Worm (Caenorhabditis elegans) whole organism, midembryonic: Measurements from ENCODE around the gene tex-2.

Source experiments
- T22C8.4 ChIP-seq: fragments of 200-800 bp; sonication (Bioruptor generic); IDR thresholded peaks from 2 replicates; pipeline ENCODE4 v1.3.6; 2022; ENCODE audit warnings: missing genetic modification characterization, missing compliant biosample characterization
- cog-1 ChIP-seq: sonication (generic microtip); optimal IDR thresholded peaks from 2 replicates; lab custom pipeline; 2016; ENCODE audit warnings: missing genetic modification characterization, missing compliant biosample characterization
- flt-1 ChIP-seq: fragments of 200-800 bp; sonication (Bioruptor generic); IDR thresholded peaks from 2 replicates; pipeline ENCODE4 v1.3.6; 2022; ENCODE audit warnings: missing genetic modification characterization, missing compliant biosample characterization
- klf-2 ChIP-seq: fragments of 200-800 bp; sonication (Bioruptor generic); conservative IDR thresholded peaks from 2 replicates; pipeline ENCODE4 v1.3.6; 2022; ENCODE audit warnings: missing genetic modification reagents, missing genetic modification characterization, missing compliant biosample characterization
- med-1 ChIP-seq: sonication (generic microtip); optimal IDR thresholded peaks from 2 replicates; lab custom pipeline; 2017; ENCODE audit warnings: missing genetic modification characterization, mild to moderate bottlenecking, missing compliant biosample characterization, antibody characterized with exemption, missing genetic modification reagents; ENCODE audit not compliant: insufficient read depth
- ref-1 ChIP-seq: fragments of 200-800 bp; sonication (Bioruptor generic); conservative IDR thresholded peaks from 2 replicates; pipeline ENCODE4 v1.3.6; 2022; ENCODE audit warnings: missing genetic modification reagents, missing genetic modification characterization, missing compliant biosample characterization
- tab-1 ChIP-seq: fragments of 200-800 bp; sonication (Bioruptor generic); IDR thresholded peaks from 2 replicates; pipeline ENCODE4 v1.3.6; 2022; ENCODE audit warnings: missing genetic modification characterization, missing compliant biosample characterization
- ztf-23 ChIP-seq: fragments of 200-800 bp; sonication (Bioruptor generic); IDR thresholded peaks from 2 replicates; pipeline ENCODE4 v1.3.6; 2022; ENCODE audit warnings: missing genetic modification reagents, missing genetic modification characterization, missing compliant biosample characterization
- ztf-29 ChIP-seq: fragments of 200-800 bp; sonication (Bioruptor generic); IDR thresholded peaks from 2 replicates; pipeline ENCODE4 v1.3.6; 2022; ENCODE audit warnings: missing genetic modification reagents, missing genetic modification characterization, missing compliant biosample characterization

The tex-2 gene

DNA sequence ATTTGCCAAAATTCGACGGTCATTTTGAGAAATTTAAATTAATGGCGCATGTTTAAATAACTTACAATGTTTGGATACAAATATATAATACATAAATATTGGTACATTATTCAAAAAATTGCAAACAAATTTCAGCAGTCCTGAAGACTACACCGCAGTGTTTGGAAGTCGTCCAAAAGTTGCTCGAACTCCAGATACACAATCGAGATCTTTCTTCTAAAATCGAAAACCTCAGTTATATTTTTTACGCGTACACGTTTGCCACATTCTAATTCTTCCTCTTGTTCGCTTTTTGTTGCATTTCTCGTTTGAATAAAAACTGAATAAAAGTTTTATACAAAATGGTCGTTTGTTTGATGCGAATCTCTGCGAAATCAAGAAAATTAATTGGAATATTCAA is 30.8 kb upstream of the tex-2 start, which contains the start of gene tsp-18:
Gene tsp-18 (plus strand): TSS at position 301 of the 400 bp plus-strand sequence.
- TF ChIP-seq T22C8.4 (GFP tag; lab: Robert Waterston, UW) (no peak), cog-1 (tag; lab: Kevin White, UChicago) (no peak), tab-1 (GFP tag; lab: Robert Waterston, UW) (no peak), klf-2 (GFP tag; lab: Robert Waterston, UW) (no peak), ztf-23 (GFP tag; lab: Robert Waterston, UW) (no peak), ref-1 (GFP tag; lab: Robert Waterston, UW) (no peak), flt-1 (GFP tag; lab: Robert Waterston, UW) (no peak), ztf-29 (GFP tag; lab: Robert Waterston, UW) (no peak), med-1 (GFP tag; lab: Kevin White, UChicago) (no peak)

DNA sequence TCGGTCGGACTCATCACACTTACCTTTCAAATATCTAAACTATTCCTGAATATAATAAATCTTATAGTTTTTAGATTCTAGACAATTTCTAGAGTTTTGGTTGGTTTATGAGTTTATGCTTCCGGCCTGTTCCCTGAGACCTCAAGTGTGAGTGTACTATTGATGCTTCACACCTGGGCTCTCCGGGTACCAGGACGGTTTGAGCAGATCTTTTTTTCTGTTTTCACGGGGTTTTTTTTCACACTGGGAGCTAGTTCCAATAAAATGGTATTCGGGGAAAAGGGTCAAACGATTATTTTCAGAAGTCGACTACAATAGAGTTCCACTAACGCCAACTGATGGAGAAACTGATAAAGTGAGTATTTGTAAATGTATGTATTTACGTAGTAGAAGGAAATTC is 28.7 kb upstream of the tex-2 start:
- TF ChIP-seq tab-1 (GFP tag; lab: Robert Waterston, UW) (no peak), cog-1 (tag; lab: Kevin White, UChicago) (no peak), ref-1 (GFP tag; lab: Robert Waterston, UW) (no peak), ztf-23 (GFP tag; lab: Robert Waterston, UW) (no peak), flt-1 (GFP tag; lab: Robert Waterston, UW) (no peak), klf-2 (GFP tag; lab: Robert Waterston, UW) (no peak), ztf-29 (GFP tag; lab: Robert Waterston, UW) (no peak), T22C8.4 (GFP tag; lab: Robert Waterston, UW) (no peak), med-1 (GFP tag; lab: Kevin White, UChicago) (no peak)

DNA sequence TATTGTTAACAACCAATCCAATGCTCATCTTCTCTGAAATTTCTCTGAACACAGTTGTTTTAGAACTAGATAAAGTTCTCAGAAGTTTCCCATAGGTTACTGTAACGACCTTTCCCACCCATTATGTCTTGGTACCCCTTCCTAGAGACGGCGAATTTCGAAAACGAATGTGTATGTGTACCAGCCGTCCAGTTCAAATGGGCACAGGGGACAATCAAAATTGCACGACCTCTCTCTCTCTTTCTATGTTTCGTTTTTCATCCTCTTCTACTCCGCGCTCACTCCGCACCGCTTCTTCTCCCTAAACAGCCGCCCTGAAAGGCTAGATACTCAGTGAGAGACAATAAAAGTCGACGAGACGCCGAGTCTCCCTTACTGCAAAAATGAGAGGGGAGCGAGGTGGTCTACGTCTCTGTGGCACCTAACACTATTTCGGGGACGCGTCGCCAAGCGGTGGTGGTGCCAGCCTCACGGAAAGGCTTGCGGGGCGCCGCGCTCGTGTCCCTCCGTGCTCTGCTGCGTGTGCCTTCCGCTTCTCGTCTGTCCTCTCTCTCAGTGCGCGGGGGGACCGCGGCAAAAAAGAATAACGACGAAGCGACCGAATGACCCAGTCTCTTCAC is 28.1 kb upstream of the tex-2 start:
- TF ChIP-seq klf-2 (GFP tag; lab: Robert Waterston, UW), result no peak
- no peak for TF ChIP-seq ref-1 (GFP tag; lab: Robert Waterston, UW)
- no peak for TF ChIP-seq ztf-29 (GFP tag; lab: Robert Waterston, UW)
- TF ChIP-seq tab-1 (GFP tag; lab: Robert Waterston, UW), result no peak
- TF ChIP-seq flt-1 (GFP tag; lab: Robert Waterston, UW), result no peak
- no peak for TF ChIP-seq med-1 (GFP tag; lab: Kevin White, UChicago)
- no peak for TF ChIP-seq T22C8.4 (GFP tag; lab: Robert Waterston, UW)
- no peak for TF ChIP-seq cog-1 (tag; lab: Kevin White, UChicago)
- no peak for TF ChIP-seq ztf-23 (GFP tag; lab: Robert Waterston, UW)

DNA sequence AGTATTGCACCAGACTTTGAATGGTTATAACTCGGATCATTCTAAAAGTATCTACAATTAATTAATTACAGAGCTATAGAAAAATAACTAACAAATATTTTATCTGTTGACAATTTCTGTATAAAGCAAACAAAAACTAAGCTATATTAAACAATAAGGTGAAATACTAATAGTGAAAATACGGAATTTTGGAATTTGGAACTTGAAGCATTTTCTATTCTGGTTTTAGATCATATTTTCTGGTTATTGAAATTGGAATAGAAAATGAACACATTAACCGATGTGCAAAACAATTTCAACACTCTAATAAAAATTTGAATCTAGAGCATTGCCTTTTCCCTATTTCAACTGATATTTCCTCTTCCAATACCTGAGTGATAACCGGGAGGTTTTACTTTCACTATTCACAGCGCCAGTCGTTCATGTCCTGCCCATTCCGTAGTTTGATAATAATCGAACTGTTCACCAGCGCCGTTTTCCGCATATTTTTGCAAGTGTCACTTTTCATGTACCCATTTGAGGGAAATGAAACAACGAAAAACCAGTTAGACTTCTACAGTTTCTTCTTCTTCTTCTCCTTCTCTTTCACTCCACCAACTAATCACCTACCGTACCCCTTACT is 26.6 kb upstream of the tex-2 start:
- TF ChIP-seq cog-1 (tag; lab: Kevin White, UChicago) (no peak), tab-1 (GFP tag; lab: Robert Waterston, UW) (no peak), T22C8.4 (GFP tag; lab: Robert Waterston, UW) (no peak), ztf-23 (GFP tag; lab: Robert Waterston, UW) (no peak), med-1 (GFP tag; lab: Kevin White, UChicago) (no peak)

DNA sequence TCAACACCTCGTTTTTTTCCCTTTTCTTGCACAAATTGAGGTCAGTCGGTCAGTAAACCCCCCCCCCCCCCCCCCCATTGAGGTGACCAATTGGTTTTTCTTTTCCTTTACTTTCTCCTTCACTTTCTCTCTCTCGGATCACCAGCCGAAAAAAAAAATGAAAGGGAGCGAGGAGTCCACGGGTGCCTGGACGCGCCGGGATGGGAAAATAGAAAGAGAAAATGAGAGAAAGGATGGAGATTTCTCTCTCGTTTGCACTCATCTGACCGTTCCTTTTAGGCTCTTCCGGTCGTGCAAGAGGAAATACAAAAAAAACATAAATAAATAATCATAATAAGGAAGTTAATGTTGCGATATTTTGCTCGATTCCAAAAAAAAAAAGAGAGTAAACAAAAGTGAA is 25.7 kb upstream of the tex-2 start:
- TF ChIP-seq med-1 (GFP tag; lab: Kevin White, UChicago), result no peak
- TF ChIP-seq ztf-29 (GFP tag; lab: Robert Waterston, UW), result no peak
- no peak for TF ChIP-seq T22C8.4 (GFP tag; lab: Robert Waterston, UW)
- no peak for TF ChIP-seq cog-1 (tag; lab: Kevin White, UChicago)
- TF ChIP-seq ref-1 (GFP tag; lab: Robert Waterston, UW), result no peak
- no peak for TF ChIP-seq ztf-23 (GFP tag; lab: Robert Waterston, UW)
- TF ChIP-seq klf-2 (GFP tag; lab: Robert Waterston, UW), result no peak

DNA sequence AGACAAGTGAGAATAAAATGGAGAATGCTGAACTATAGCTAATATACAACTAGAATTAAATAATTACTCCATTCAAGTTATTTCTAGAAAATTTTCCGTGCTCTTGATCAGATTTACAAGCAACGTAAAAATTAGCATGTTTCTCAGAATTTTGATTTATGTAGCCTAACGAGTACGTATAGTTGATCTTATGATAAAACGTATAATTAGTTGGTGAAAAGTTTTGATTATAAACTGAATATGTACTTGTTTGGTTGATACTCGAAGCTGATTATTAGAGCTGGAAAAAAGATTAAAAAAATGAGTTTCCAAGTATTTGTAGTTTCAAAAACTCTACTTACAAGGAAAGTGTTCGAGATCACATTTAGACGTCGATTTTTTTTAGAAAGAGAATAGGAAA is 23.1 kb upstream of the tex-2 start:
- TF ChIP-seq klf-2 (GFP tag; lab: Robert Waterston, UW) (no peak), ztf-29 (GFP tag; lab: Robert Waterston, UW) (no peak), ref-1 (GFP tag; lab: Robert Waterston, UW) (no peak), ztf-23 (GFP tag; lab: Robert Waterston, UW) (no peak), flt-1 (GFP tag; lab: Robert Waterston, UW) (no peak), T22C8.4 (GFP tag; lab: Robert Waterston, UW) (no peak), med-1 (GFP tag; lab: Kevin White, UChicago) (no peak), cog-1 (tag; lab: Kevin White, UChicago) (no peak)

DNA sequence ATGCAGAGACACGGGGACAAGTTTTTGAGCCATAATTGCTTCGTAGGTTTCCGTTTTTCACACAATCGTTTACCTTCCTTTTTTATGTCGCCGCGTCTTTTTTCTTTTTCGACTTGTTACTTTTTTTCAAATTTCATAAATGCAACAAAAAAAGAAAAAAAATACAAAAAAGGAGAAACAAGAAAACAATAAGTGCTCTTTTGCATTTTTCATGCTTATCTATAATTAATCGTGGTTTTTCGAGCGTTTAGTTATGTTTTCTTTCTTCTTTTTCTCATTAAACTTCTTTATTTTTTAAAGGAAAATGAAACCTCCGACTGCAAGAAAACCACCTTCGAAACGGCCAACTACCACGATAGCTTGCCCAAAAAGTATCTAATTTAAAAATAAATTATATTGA is 22.5 kb upstream of the tex-2 start, which contains the start of gene F59G1.4:
Gene F59G1.4 (plus strand): TSS at position 301 of the 400 bp plus-strand sequence.
- TF ChIP-seq ref-1 (GFP tag; lab: Robert Waterston, UW) (no peak), T22C8.4 (GFP tag; lab: Robert Waterston, UW) (no peak), med-1 (GFP tag; lab: Kevin White, UChicago) (no peak), tab-1 (GFP tag; lab: Robert Waterston, UW) (no peak), flt-1 (GFP tag; lab: Robert Waterston, UW) (no peak), ztf-29 (GFP tag; lab: Robert Waterston, UW) (no peak), cog-1 (tag; lab: Kevin White, UChicago) (no peak), klf-2 (GFP tag; lab: Robert Waterston, UW) (no peak), ztf-23 (GFP tag; lab: Robert Waterston, UW) (no peak)

DNA sequence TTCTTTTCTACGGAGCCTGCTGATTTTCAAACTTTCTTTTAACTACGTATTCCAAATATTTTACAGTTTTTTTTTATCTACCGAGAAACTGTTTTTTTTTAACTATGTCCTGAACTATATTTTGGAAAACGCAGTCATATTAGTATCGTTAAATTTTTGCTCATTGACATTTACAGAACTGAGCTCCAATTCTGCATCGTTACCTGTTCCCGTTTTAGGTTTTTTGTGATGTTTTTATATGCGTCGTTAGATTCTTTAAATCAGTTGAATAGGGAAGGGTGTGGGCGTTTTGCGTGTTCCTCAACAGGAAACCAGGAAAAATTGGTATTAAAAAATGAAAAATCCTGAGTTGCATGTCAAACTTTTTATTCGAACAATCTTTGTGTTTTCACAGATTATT is 19.4 kb upstream of the tex-2 start:
- TF ChIP-seq ref-1 (GFP tag; lab: Robert Waterston, UW) (no peak), tab-1 (GFP tag; lab: Robert Waterston, UW) (no peak)
